Worm (Caenorhabditis elegans) whole organism, L1 larva: Measurements from ENCODE around the gene fbxa-25.

Experiments used
- aha-1 ChIP-seq: fragments of 150-350 bp; optimal IDR thresholded peaks from 2 replicates; lab custom pipeline; 2014; ENCODE audit warnings: missing biosample characterization, missing genetic modification characterization
- aly-2 ChIP-seq: fragments of 150-350 bp; optimal IDR thresholded peaks from 2 replicates; lab custom pipeline; 2014; ENCODE audit warnings: missing biosample characterization, missing genetic modification characterization
- nhr-76 ChIP-seq: sonication (generic microtip); optimal IDR thresholded peaks from 2 replicates; lab custom pipeline; 2017; ENCODE audit warnings: missing biosample characterization, missing genetic modification characterization
- snpc-4 ChIP-seq: fragments of 150-350 bp; optimal IDR thresholded peaks from 2 replicates; lab custom pipeline; 2014; ENCODE audit warnings: missing biosample characterization, missing genetic modification characterization
- vab-15 ChIP-seq: sonication (generic microtip); optimal IDR thresholded peaks from 2 replicates; lab custom pipeline; 2017; ENCODE audit warnings: missing genotype, mild to moderate bottlenecking, missing genetic modification characterization, missing compliant biosample characterization

- no peak for TF ChIP-seq nhr-76 (tag; lab: Kevin White, UChicago)
- TF ChIP-seq aha-1 (tag; lab: Kevin White, UChicago): no peak
- TF ChIP-seq vab-15: no peak
- no peak for TF ChIP-seq snpc-4 (tag; lab: Kevin White, UChicago)
- TF ChIP-seq aly-2 (tag; lab: Kevin White, UChicago): no peak
Observed at ce11 chrIII:1311367-1311766, 37.9 kb downstream of the fbxa-25 start.
